Fruit fly (Drosophila melanogaster) whole organism, prepupa: ENCODE data around the gene CG8043.

Experiments used
- Blimp-1 ChIP-seq: fragments of 200-800 bp; sonication (Bioruptor generic); optimal IDR thresholded peaks from 3 replicates; lab custom pipeline; 2017; ENCODE audit warnings: missing biosample characterization, missing genetic modification characterization, mild to moderate bottlenecking, moderate library complexity, missing genetic modification reagents
- CG10631 ChIP-seq: fragments of 200-800 bp; sonication (Bioruptor generic); optimal IDR thresholded peaks from 2 replicates; lab custom pipeline; 2016; ENCODE audit warnings: missing biosample characterization, missing genetic modification characterization
- CG10669 ChIP-seq: fragments of 200-800 bp; sonication (Bioruptor generic); optimal IDR thresholded peaks from 3 replicates; lab custom pipeline; 2018; ENCODE audit warnings: missing biosample characterization, mild to moderate bottlenecking, missing genetic modification characterization, moderate library complexity
- CG11902 ChIP-seq: fragments of 200-800 bp; sonication (Bioruptor generic); optimal IDR thresholded peaks from 3 replicates; lab custom pipeline; 2016; ENCODE audit warnings: missing biosample characterization, missing genetic modification characterization
- CG1621 ChIP-seq: fragments of 200-800 bp; sonication (Bioruptor generic); optimal IDR thresholded peaks from 3 replicates; lab custom pipeline; 2018; ENCODE audit warnings: missing biosample characterization, mild to moderate bottlenecking, missing genetic modification characterization
- CG16779 ChIP-seq: fragments of 200-800 bp; sonication (Bioruptor generic); optimal IDR thresholded peaks from 3 replicates; lab custom pipeline; 2017; ENCODE audit warnings: missing biosample characterization, mild to moderate bottlenecking, missing genetic modification characterization
- CG31627 ChIP-seq: fragments of 200-800 bp; sonication (Bioruptor generic); optimal IDR thresholded peaks from 3 replicates; lab custom pipeline; 2016; ENCODE audit warnings: missing biosample characterization, missing genetic modification characterization
- CG32006 ChIP-seq: fragments of 200-800 bp; sonication (Bioruptor generic); optimal IDR thresholded peaks from 3 replicates; lab custom pipeline; 2017; ENCODE audit warnings: missing biosample characterization, mild to moderate bottlenecking, missing genetic modification characterization
- CG34406 ChIP-seq: fragments of 200-800 bp; sonication (Bioruptor generic); optimal IDR thresholded peaks from 3 replicates; lab custom pipeline; 2016; ENCODE audit warnings: missing biosample characterization, missing genetic modification characterization
- CG4318 ChIP-seq: fragments of 200-800 bp; sonication (Bioruptor generic); optimal IDR thresholded peaks from 3 replicates; lab custom pipeline; 2017; ENCODE audit warnings: missing biosample characterization, mild to moderate bottlenecking, missing genetic modification characterization
- CG6792 ChIP-seq: fragments of 200-800 bp; sonication (Bioruptor generic); optimal IDR thresholded peaks from 3 replicates; lab custom pipeline; 2016; ENCODE audit warnings: missing biosample characterization, missing genetic modification characterization
- CG6808 ChIP-seq: fragments of 200-800 bp; sonication (Bioruptor generic); optimal IDR thresholded peaks from 3 replicates; lab custom pipeline; 2017; ENCODE audit warnings: missing biosample characterization, missing genetic modification characterization, mild to moderate bottlenecking, moderate library complexity, missing genetic modification reagents
- CG6854 ChIP-seq: fragments of 200-800 bp; sonication (Bioruptor generic); optimal IDR thresholded peaks from 2 replicates; lab custom pipeline; 2017; ENCODE audit warnings: missing biosample characterization, mild to moderate bottlenecking, missing genetic modification characterization
- CG7368 ChIP-seq: fragments of 200-800 bp; sonication (Bioruptor generic); optimal IDR thresholded peaks from 3 replicates; lab custom pipeline; 2016; ENCODE audit warnings: missing biosample characterization, missing genetic modification characterization
- CG8119 ChIP-seq: fragments of 200-800 bp; sonication (Bioruptor generic); IDR thresholded peaks from 3 replicates; pipeline ENCODE4 v1.3.6; 2022; ENCODE audit warnings: missing biosample characterization, missing genetic modification characterization
- CG8319 ChIP-seq: fragments of 200-800 bp; sonication (Bioruptor generic); optimal IDR thresholded peaks from 3 replicates; lab custom pipeline; 2016; ENCODE audit warnings: missing biosample characterization, missing genetic modification characterization
- CG9139 ChIP-seq: fragments of 200-800 bp; sonication (Bioruptor generic); optimal IDR thresholded peaks from 3 replicates; lab custom pipeline; 2017; ENCODE audit warnings: missing biosample characterization, mild to moderate bottlenecking, missing genetic modification characterization
- Eip75B ChIP-seq: fragments of 200-800 bp; sonication (Bioruptor generic); optimal IDR thresholded peaks from 3 replicates; lab custom pipeline; 2016; ENCODE audit warnings: missing biosample characterization, missing genetic modification characterization
- Eip93F ChIP-seq: fragments of 200-800 bp; sonication (Bioruptor generic); optimal IDR thresholded peaks from 2 replicates; lab custom pipeline; 2016; ENCODE audit warnings: missing biosample characterization, mild to moderate bottlenecking, missing genetic modification characterization
- Ets96B ChIP-seq: fragments of 200-800 bp; optimal IDR thresholded peaks from 2 replicates; lab custom pipeline; 2019; ENCODE audit warnings: missing biosample characterization, mild to moderate bottlenecking, missing genetic modification characterization, moderate library complexity
- Gug ChIP-seq: fragments of 200-800 bp; sonication (Bioruptor generic); IDR thresholded peaks from 2 replicates; pipeline ENCODE4 v1.3.6; 2022; ENCODE audit warnings: missing biosample characterization, missing genetic modification characterization
- Hr38 ChIP-seq: sonication (Bioruptor generic); optimal IDR thresholded peaks from 2 replicates; lab custom pipeline; 2016; ENCODE audit warnings: missing biosample characterization, missing genetic modification characterization
- Hr39 ChIP-seq: fragments of 200-800 bp; sonication (Bioruptor generic); optimal IDR thresholded peaks from 2 replicates; lab custom pipeline; 2016; ENCODE audit warnings: missing biosample characterization, missing genetic modification characterization
- Hr4 ChIP-seq: fragments of 200-800 bp; sonication (Bioruptor generic); optimal IDR thresholded peaks from 3 replicates; lab custom pipeline; 2016; ENCODE audit warnings: missing biosample characterization, missing genetic modification characterization
- Met ChIP-seq: fragments of 200-800 bp; sonication (Bioruptor generic); optimal IDR thresholded peaks from 3 replicates; lab custom pipeline; 2016; ENCODE audit warnings: missing biosample characterization, missing genetic modification characterization
- Sox102F ChIP-seq: fragments of 200-800 bp; sonication (Bioruptor generic); optimal IDR thresholded peaks from 2 replicates; lab custom pipeline; 2016; ENCODE audit warnings: missing biosample characterization, mild to moderate bottlenecking, missing genetic modification characterization
- Sox14 ChIP-seq: fragments of 200-800 bp; sonication (Bioruptor generic); optimal IDR thresholded peaks from 3 replicates; lab custom pipeline; 2016; ENCODE audit warnings: missing biosample characterization, missing genetic modification characterization
- Sox15 ChIP-seq: fragments of 200-800 bp; sonication (Bioruptor generic); optimal IDR thresholded peaks from 3 replicates; lab custom pipeline; 2016; ENCODE audit warnings: missing biosample characterization, missing genetic modification characterization
- achi ChIP-seq: fragments of 200-800 bp; sonication (Bioruptor generic); optimal IDR thresholded peaks from 3 replicates; lab custom pipeline; 2016; ENCODE audit warnings: missing biosample characterization, missing genetic modification characterization
- acj6 ChIP-seq: fragments of 200-800 bp; sonication (Bioruptor generic); optimal IDR thresholded peaks from 3 replicates; lab custom pipeline; 2016; ENCODE audit warnings: missing biosample characterization, missing genetic modification characterization
- cyc ChIP-seq: fragments of 200-800 bp; sonication (Bioruptor generic); optimal IDR thresholded peaks from 3 replicates; lab custom pipeline; 2016; ENCODE audit warnings: missing biosample characterization, missing genetic modification characterization
- eg ChIP-seq: fragments of 200-800 bp; sonication (Bioruptor generic); IDR thresholded peaks from 3 replicates; pipeline ENCODE4 v1.3.6; 2022; ENCODE audit warnings: missing biosample characterization, missing genetic modification characterization
- fd59A ChIP-seq: fragments of 200-800 bp; sonication (Bioruptor generic); optimal IDR thresholded peaks from 2 replicates; lab custom pipeline; 2017; ENCODE audit warnings: missing biosample characterization, mild to moderate bottlenecking, missing genetic modification characterization, missing genetic modification reagents
- fd85E ChIP-seq: fragments of 200-800 bp; sonication (Bioruptor generic); optimal IDR thresholded peaks from 3 replicates; lab custom pipeline; 2016; ENCODE audit warnings: missing biosample characterization, missing genetic modification characterization
- fkh ChIP-seq: fragments of 200-800 bp; sonication (Bioruptor generic); optimal IDR thresholded peaks from 3 replicates; lab custom pipeline; 2017; ENCODE audit warnings: missing biosample characterization, mild to moderate bottlenecking, missing genetic modification characterization, moderate library complexity
- lz ChIP-seq: fragments of 200-800 bp; sonication (Bioruptor generic); optimal IDR thresholded peaks from 3 replicates; lab custom pipeline; 2016; ENCODE audit warnings: missing biosample characterization, missing genetic modification characterization
- net ChIP-seq: fragments of 200-800 bp; sonication (Bioruptor generic); optimal IDR thresholded peaks from 3 replicates; lab custom pipeline; 2016; ENCODE audit warnings: missing biosample characterization, missing genetic modification characterization
- pdm3 ChIP-seq: fragments of 200-800 bp; sonication (Bioruptor generic); optimal IDR thresholded peaks from 3 replicates; lab custom pipeline; 2016; ENCODE audit warnings: missing biosample characterization, missing genetic modification characterization
- salr ChIP-seq, 2 experiments: fragments of 200-800 bp; sonication (Bioruptor generic); optimal IDR thresholded peaks; 3 replicates each; lab custom pipeline; 2016 to 2018; ENCODE audit warnings: missing biosample characterization in 2 of 2, missing genetic modification characterization in 2 of 2, mild to moderate bottlenecking in 1 of 2
- ss ChIP-seq, 2 experiments: fragments of 200-800 bp; sonication (Bioruptor generic); optimal IDR thresholded peaks; 2 replicates in 1 of 2; 3 replicates in 1 of 2; lab custom pipeline; 2017 to 2018; ENCODE audit warnings: mild to moderate bottlenecking in 2 of 2, missing biosample characterization in 2 of 2, missing genetic modification characterization in 2 of 2, moderate library complexity in 1 of 2
- svp ChIP-seq: fragments of 200-800 bp; sonication (Bioruptor generic); peaks from one replicate; lab custom pipeline; 2016; ENCODE audit warnings: missing biosample characterization, missing genetic modification characterization
- vri ChIP-seq: fragments of 200-800 bp; sonication (Bioruptor generic); optimal IDR thresholded peaks from 3 replicates; lab custom pipeline; 2016; ENCODE audit warnings: missing biosample characterization, mild to moderate bottlenecking, missing genetic modification characterization

The CG8043 gene

DNA sequence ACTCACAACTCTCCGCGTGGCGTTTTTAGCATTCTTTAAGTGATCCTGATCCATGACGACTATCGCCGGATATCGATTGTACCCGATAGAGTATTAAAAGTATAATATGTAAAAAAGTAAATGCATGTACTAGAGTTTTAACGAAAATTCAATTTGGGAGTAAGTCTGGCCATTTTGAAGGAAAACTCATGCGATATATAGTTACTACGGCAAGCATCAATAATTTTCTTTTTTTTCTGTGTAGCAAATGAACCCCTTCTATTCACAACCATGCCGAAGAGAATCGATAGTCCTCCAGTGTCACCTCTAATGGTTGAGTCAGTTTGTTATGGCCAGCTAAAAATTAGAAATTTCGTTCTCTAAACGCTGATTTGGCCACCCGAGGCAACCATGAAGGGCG is 24.0 kb upstream of the CG8043 start, which contains the start of the genes Sys1 and Dhod (continued):
- TF ChIP-seq CG9139 (GFP tag; lab: Kevin White, UChicago) (no peak), Hr4 (GFP tag; lab: Kevin White, UChicago) (peak; percentile 84), CG4318 (peak; percentile 32), CG7368 (GFP tag; lab: Kevin White, UChicago) (peak; percentile 69), Blimp-1 (GFP tag; lab: Kevin White, UChicago) (no peak), CG8119 (GFP tag; lab: Robert Waterston, UW) (peak; percentile 53; the same call in 1 of the 3 replicates), CG6854 (no peak), salr (GFP tag; optimal IDR thresholded peaks at IDR 0.05; lab: Kevin White, UChicago) (peak in 1 of 2 experiments; percentile 45)

DNA sequence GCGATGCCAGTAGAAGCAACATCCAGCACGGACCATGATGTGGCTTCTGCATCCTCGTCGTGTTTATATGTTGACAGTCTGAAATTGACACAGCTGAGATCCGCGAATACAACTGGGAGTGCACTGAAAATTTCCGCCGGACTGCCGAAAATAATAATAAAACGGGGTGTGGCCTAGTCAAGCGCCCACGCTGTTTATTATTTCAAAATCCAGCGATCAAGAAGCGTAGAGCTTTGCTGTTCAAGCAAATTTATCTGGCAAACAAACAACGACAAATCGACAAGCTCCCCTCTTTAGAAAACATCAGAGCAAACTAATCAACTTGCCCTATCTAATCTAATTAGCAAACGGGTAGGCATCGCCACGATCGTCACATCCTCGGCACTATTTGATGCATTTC is 22.7 kb upstream of the CG8043 start:
- TF ChIP-seq fkh (peak; percentile 40), Sox14 (GFP tag; lab: Kevin White, UChicago) (no peak)

DNA sequence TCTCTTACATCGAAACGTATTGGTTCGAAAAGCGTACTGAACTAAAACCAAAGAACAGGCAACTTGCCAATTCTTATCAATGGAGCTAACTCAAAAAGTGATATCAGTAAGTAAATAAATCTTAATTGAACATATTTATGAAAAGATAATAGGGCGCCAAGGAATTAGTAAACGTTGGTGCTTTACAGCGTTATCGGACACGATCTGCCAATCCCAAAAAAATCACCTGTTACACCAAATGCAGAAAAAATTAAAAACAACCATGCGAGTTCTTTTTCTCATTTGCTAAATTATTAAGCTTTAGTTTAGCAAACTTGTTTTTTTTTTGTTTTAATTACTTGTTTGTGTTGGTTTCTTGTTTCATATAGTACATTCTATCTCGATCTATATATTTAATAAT is 22.0 kb upstream of the CG8043 start, which contains the start of gene CG42489:
Gene CG42489, minus strand, starts transcription at position 101 of the 400 bp plus-strand sequence.
- TF ChIP-seq cyc (GFP tag; lab: Kevin White, UChicago): no peak
- no peak for TF ChIP-seq CG1621 (tag; lab: Kevin White, UChicago)
- no peak for TF ChIP-seq Hr38 (GFP tag; lab: Kevin White, UChicago)
- no peak for TF ChIP-seq Met (GFP tag; lab: Kevin White, UChicago)
- no peak for TF ChIP-seq CG9139 (GFP tag; lab: Kevin White, UChicago)
- no peak for TF ChIP-seq Sox102F (GFP tag; lab: Kevin White, UChicago)
- TF ChIP-seq CG34406 (GFP tag; lab: Kevin White, UChicago): no peak
- TF ChIP-seq Sox14 (GFP tag; lab: Kevin White, UChicago): no peak
- TF ChIP-seq Gug (GFP tag; lab: Robert Waterston, UW): no peak
- TF ChIP-seq CG32006 (GFP tag; lab: Kevin White, UChicago): no peak
- TF ChIP-seq CG11902 (GFP tag; lab: Kevin White, UChicago): no peak
- no peak for TF ChIP-seq svp (GFP tag; lab: Kevin White, UChicago)
- TF ChIP-seq lz (GFP tag; lab: Kevin White, UChicago): no peak
- TF ChIP-seq Blimp-1 (GFP tag; lab: Kevin White, UChicago): no peak
- TF ChIP-seq CG8319 (GFP tag; lab: Kevin White, UChicago): no peak
- no peak for TF ChIP-seq fd59A (GFP tag; lab: Kevin White, UChicago)
- TF ChIP-seq CG10631 (GFP tag; lab: Kevin White, UChicago): no peak
- TF ChIP-seq CG31627 (GFP tag; lab: Kevin White, UChicago): no peak
- TF ChIP-seq ss (GFP tag; optimal IDR thresholded peaks at IDR 0.05; lab: Kevin White, UChicago): no peak
- no peak for TF ChIP-seq pdm3 (GFP tag; lab: Kevin White, UChicago)

DNA sequence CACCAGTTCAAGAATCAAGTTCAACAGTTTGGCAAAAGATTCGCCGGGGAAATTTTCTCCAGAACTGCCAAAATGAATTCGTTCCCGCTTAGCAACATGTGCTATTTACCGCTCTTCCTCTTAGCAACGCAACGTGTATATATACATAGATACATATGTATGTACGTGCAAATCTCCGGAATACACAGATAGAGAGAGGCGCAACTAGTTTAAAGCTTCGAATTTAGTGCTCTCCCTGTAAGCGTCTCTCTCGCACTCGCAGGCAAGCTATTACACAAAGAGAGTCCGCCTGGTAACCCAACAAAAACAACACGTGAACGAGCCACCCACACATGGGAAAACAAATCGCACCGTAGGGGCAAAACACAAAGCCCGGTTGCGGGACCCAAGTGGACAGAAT is 18.0 kb upstream of the CG8043 start:
- TF ChIP-seq CG8319 (GFP tag; lab: Kevin White, UChicago) (no peak), acj6 (no peak), Sox15 (GFP tag; lab: Kevin White, UChicago) (no peak), CG16779 (tag; lab: Kevin White, UChicago) (peak; percentile 0), Hr39 (GFP tag; lab: Kevin White, UChicago) (no peak), CG1621 (tag; lab: Kevin White, UChicago) (peak; percentile 94), eg (GFP tag; lab: Robert Waterston, UW) (peak; percentile 5; the same call in 1 of the 3 replicates), CG7368 (GFP tag; lab: Kevin White, UChicago) (no peak), fkh (no peak)

DNA sequence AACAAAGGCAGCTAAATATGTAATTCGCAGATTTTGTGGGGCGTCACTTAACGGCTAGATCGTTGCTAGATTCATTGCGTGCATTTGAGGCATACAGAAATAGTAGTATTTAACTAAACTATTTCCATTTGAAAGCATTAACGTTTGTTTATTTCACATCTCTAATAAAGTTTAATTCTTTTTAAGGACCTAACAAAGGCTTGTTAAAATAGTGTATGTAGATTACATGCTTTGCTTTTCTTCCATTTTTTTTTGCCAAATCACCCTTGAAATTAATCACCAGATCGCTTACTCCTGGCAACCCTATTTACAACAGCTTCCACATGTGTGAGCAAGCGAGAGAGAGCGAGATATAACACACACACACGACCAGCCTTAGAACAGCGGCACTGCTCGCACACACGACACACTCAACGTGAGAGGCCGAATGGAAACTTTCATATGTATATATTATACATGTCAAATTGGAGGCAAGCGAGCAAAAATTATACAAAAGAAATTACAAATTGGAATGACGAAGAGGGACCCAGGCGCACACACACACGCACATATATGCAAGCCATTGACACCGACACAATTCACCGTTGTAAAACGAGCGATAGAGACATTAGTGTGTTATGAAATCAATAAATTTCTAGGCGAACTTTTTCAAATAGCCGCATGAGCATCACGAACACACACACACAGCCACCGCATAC is 17.4 kb upstream of the CG8043 start:
- TF ChIP-seq Sox14 (GFP tag; lab: Kevin White, UChicago) (peak; percentile 78), net (peak; percentile 63), CG6792 (GFP tag; lab: Kevin White, UChicago) (peak; percentile 36), fd85E (GFP tag; lab: Kevin White, UChicago) (no peak), Eip93F (GFP tag; lab: Kevin White, UChicago) (peak; percentile 62), pdm3 (GFP tag; lab: Kevin White, UChicago) (peak; percentile 61), Hr38 (GFP tag; lab: Kevin White, UChicago) (no peak), Eip75B (peak; percentile 74), achi (GFP tag; lab: Kevin White, UChicago) (peak; percentile 68), Ets96B (tag; lab: Kevin White, UChicago) (peak; percentile 15), CG10669 (GFP tag; lab: Kevin White, UChicago) (peak; percentile 62), vri (GFP tag; lab: Kevin White, UChicago) (peak; percentile 84), CG6808 (GFP tag; lab: Kevin White, UChicago) (peak; percentile 64), CG34406 (GFP tag; lab: Kevin White, UChicago) (peak; percentile 47), salr (GFP tag; optimal IDR thresholded peaks at IDR 0.05; lab: Kevin White, UChicago) (peak in 1 of 2 experiments; percentile 38), CG9139 (GFP tag; lab: Kevin White, UChicago) (peak; percentile 23)
